Worm (Caenorhabditis elegans) whole organism, late embryonic: Measurements from ENCODE around the gene F15E6.6.

ENCODE experiments used
- C08G9.2 ChIP-seq: sonication (generic microtip); optimal IDR thresholded peaks from 2 replicates; lab custom pipeline; 2016; ENCODE audit warnings: mild to moderate bottlenecking, missing genetic modification characterization, moderate library complexity, missing compliant biosample characterization
- F13H6.1 ChIP-seq: sonication (generic microtip); optimal IDR thresholded peaks from 2 replicates; lab custom pipeline; 2016; ENCODE audit warnings: missing genetic modification characterization, missing compliant biosample characterization
- K02D7.2 ChIP-seq: sonication (generic microtip); optimal IDR thresholded peaks from 2 replicates; lab custom pipeline; 2017; ENCODE audit warnings: mild to moderate bottlenecking, missing genetic modification characterization, missing compliant biosample characterization
- K09A11.1 ChIP-seq: sonication (generic microtip); optimal IDR thresholded peaks from 2 replicates; lab custom pipeline; 2017; ENCODE audit warnings: antibody characterized with exemption, mild to moderate bottlenecking, missing genetic modification characterization, missing compliant biosample characterization; ENCODE audit not compliant: insufficient read depth
- T23F11.4 ChIP-seq: fragments of 200-800 bp; sonication (Bioruptor generic); optimal IDR thresholded peaks from 2 replicates; lab custom pipeline; 2018; ENCODE audit warnings: mild to moderate bottlenecking, missing genetic modification characterization, missing compliant biosample characterization
- Y22D7AL.16 ChIP-seq: sonication (generic microtip); optimal IDR thresholded peaks from 2 replicates; lab custom pipeline; 2016; ENCODE audit warnings: missing genetic modification characterization, missing compliant biosample characterization
- ahr-1 ChIP-seq: sonication (generic microtip); optimal IDR thresholded peaks from 2 replicates; lab custom pipeline; 2016; ENCODE audit warnings: missing genetic modification characterization, missing compliant biosample characterization
- ceh-14 ChIP-seq: sonication (generic microtip); optimal IDR thresholded peaks from 2 replicates; lab custom pipeline; 2016; ENCODE audit warnings: missing genotype, missing genetic modification characterization, missing compliant biosample characterization
- ceh-18 ChIP-seq: sonication (generic microtip); optimal IDR thresholded peaks from 2 replicates; lab custom pipeline; 2016; ENCODE audit warnings: missing genetic modification characterization, missing compliant biosample characterization
- ceh-19 ChIP-seq: fragments of 200-800 bp; sonication (Bioruptor generic); optimal IDR thresholded peaks from 2 replicates; lab custom pipeline; 2018; ENCODE audit warnings: mild to moderate bottlenecking, missing genetic modification characterization, missing compliant biosample characterization
- ceh-2 ChIP-seq: sonication (generic microtip); optimal IDR thresholded peaks from 2 replicates; lab custom pipeline; 2016; ENCODE audit warnings: missing genotype, missing genetic modification characterization, missing compliant biosample characterization
- ceh-22 ChIP-seq: sonication (generic microtip); optimal IDR thresholded peaks from 2 replicates; lab custom pipeline; 2017; ENCODE audit warnings: missing biosample characterization, missing genetic modification characterization
- ceh-31 ChIP-seq: sonication (generic microtip); optimal IDR thresholded peaks from 2 replicates; lab custom pipeline; 2016; ENCODE audit warnings: missing genetic modification characterization, missing compliant biosample characterization
- ceh-34 ChIP-seq: sonication (generic microtip); optimal IDR thresholded peaks from 2 replicates; lab custom pipeline; 2016; ENCODE audit warnings: mild to moderate bottlenecking, missing genetic modification characterization, missing compliant biosample characterization
- ceh-45 ChIP-seq: fragments of 200-800 bp; sonication (Bioruptor generic); IDR thresholded peaks from 2 replicates; pipeline ENCODE4 v1.3.6; 2022; ENCODE audit warnings: missing genetic modification reagents, missing genetic modification characterization, missing compliant biosample characterization
- che-1 ChIP-seq: sonication (generic microtip); optimal IDR thresholded peaks from 2 replicates; lab custom pipeline; 2016; ENCODE audit warnings: mild to moderate bottlenecking, missing genetic modification characterization, missing compliant biosample characterization
- dmd-4 ChIP-seq: sonication (generic microtip); optimal IDR thresholded peaks from 2 replicates; lab custom pipeline; 2016; ENCODE audit warnings: borderline replicate concordance, missing genetic modification characterization, missing compliant biosample characterization
- elt-4 ChIP-seq: sonication (generic microtip); optimal IDR thresholded peaks from 2 replicates; lab custom pipeline; 2016; ENCODE audit warnings: missing genetic modification characterization, missing compliant biosample characterization
- ets-4 ChIP-seq: sonication (generic microtip); optimal IDR thresholded peaks from 2 replicates; lab custom pipeline; 2016; ENCODE audit warnings: missing genetic modification characterization, missing compliant biosample characterization
- fkh-6 ChIP-seq: sonication (generic microtip); optimal IDR thresholded peaks from 2 replicates; lab custom pipeline; 2016; ENCODE audit warnings: missing genetic modification characterization, missing compliant biosample characterization
- hlh-13 ChIP-seq: fragments of 200-800 bp; sonication (Bioruptor generic); optimal IDR thresholded peaks from 2 replicates; lab custom pipeline; 2018; ENCODE audit warnings: mild to moderate bottlenecking, missing genetic modification characterization, missing compliant biosample characterization
- hlh-30 ChIP-seq: sonication (generic microtip); optimal IDR thresholded peaks from 2 replicates; lab custom pipeline; 2017; ENCODE audit warnings: antibody characterized with exemption, missing genetic modification characterization, missing compliant biosample characterization; ENCODE audit not compliant: insufficient read depth
- hlh-6 ChIP-seq: sonication (generic microtip); optimal IDR thresholded peaks from 2 replicates; lab custom pipeline; 2016; ENCODE audit warnings: missing genotype, missing genetic modification characterization, missing compliant biosample characterization
- lim-6 ChIP-seq: sonication (generic microtip); optimal IDR thresholded peaks from 2 replicates; lab custom pipeline; 2016; ENCODE audit warnings: missing genetic modification characterization, missing compliant biosample characterization
- lin-11 ChIP-seq: fragments of 200-800 bp; sonication (Bioruptor generic); optimal IDR thresholded peaks from 2 replicates; lab custom pipeline; 2018; ENCODE audit warnings: mild to moderate bottlenecking, missing genetic modification characterization, missing compliant biosample characterization
- mec-3 ChIP-seq: sonication (generic microtip); optimal IDR thresholded peaks from 2 replicates; lab custom pipeline; 2016; ENCODE audit warnings: borderline replicate concordance, missing genetic modification characterization, missing compliant biosample characterization
- nfya-1 ChIP-seq: sonication (generic microtip); optimal IDR thresholded peaks from 2 replicates; lab custom pipeline; 2017; ENCODE audit warnings: missing genetic modification characterization, mild to moderate bottlenecking, missing compliant biosample characterization, antibody characterized with exemption, moderate library complexity
- nhr-11 ChIP-seq: fragments of 150-350 bp; optimal IDR thresholded peaks from 2 replicates; lab custom pipeline; 2014; ENCODE audit warnings: missing biosample characterization, missing genetic modification characterization
- pag-3 ChIP-seq: sonication (generic microtip); optimal IDR thresholded peaks from 2 replicates; lab custom pipeline; 2016; ENCODE audit warnings: missing compliant biosample characterization, missing genetic modification characterization, borderline replicate concordance
- pha-2 ChIP-seq: sonication (generic microtip); optimal IDR thresholded peaks from 2 replicates; lab custom pipeline; 2017; ENCODE audit warnings: mild to moderate bottlenecking, missing genetic modification characterization, missing compliant biosample characterization
- pros-1 ChIP-seq: fragments of 150-350 bp; optimal IDR thresholded peaks from 2 replicates; lab custom pipeline; 2014; ENCODE audit warnings: missing biosample characterization, missing genetic modification reagents, missing genetic modification characterization
- ref-2 ChIP-seq: sonication (generic microtip); optimal IDR thresholded peaks from 2 replicates; lab custom pipeline; 2016; ENCODE audit warnings: missing genetic modification characterization, missing compliant biosample characterization
- rnt-1 ChIP-seq: sonication (generic microtip); optimal IDR thresholded peaks from 2 replicates; lab custom pipeline; 2016; ENCODE audit warnings: missing genetic modification characterization, missing compliant biosample characterization
- sdc-2 ChIP-seq: sonication (generic microtip); optimal IDR thresholded peaks from 2 replicates; lab custom pipeline; 2016; ENCODE audit warnings: missing genotype, missing genetic modification characterization, missing compliant biosample characterization
- sox-2 ChIP-seq: fragments of 200-800 bp; sonication (Bioruptor generic); IDR thresholded peaks from 2 replicates; pipeline ENCODE4 v1.3.6; 2022; ENCODE audit warnings: missing genetic modification reagents, missing genetic modification characterization, missing compliant biosample characterization
- syd-9 ChIP-seq: sonication (generic microtip); optimal IDR thresholded peaks from 2 replicates; lab custom pipeline; 2016; ENCODE audit warnings: mild to moderate bottlenecking, missing genetic modification characterization, moderate library complexity, missing compliant biosample characterization
- tbx-7 ChIP-seq: sonication (generic microtip); optimal IDR thresholded peaks from 2 replicates; lab custom pipeline; 2016; ENCODE audit warnings: missing genotype, missing genetic modification characterization, missing compliant biosample characterization
- unc-42 ChIP-seq: sonication (generic microtip); optimal IDR thresholded peaks from 2 replicates; lab custom pipeline; 2016; ENCODE audit warnings: missing genotype, missing genetic modification characterization, missing compliant biosample characterization
- unc-86 ChIP-seq: sonication (generic microtip); optimal IDR thresholded peaks from 2 replicates; lab custom pipeline; 2016; ENCODE audit warnings: missing genetic modification characterization, missing compliant biosample characterization
- zip-5 ChIP-seq: sonication (generic microtip); optimal IDR thresholded peaks from 2 replicates; lab custom pipeline; 2016; ENCODE audit warnings: missing genetic modification characterization, missing compliant biosample characterization
- ztf-16 ChIP-seq: sonication (generic microtip); optimal IDR thresholded peaks from 2 replicates; lab custom pipeline; 2017; ENCODE audit warnings: missing genetic modification characterization, missing compliant biosample characterization

F15E6.6 gene

ce11 chrIV:4247770-4248169 is 36.1 kb downstream of the F15E6.6 start, which contains the start of gene ama-1:
ama-1 (plus strand) TSS chrIV:4248070.
- TF ChIP-seq pha-2 (tag; lab: Kevin White, UChicago) (peak; percentile 43), sox-2 (GFP tag; lab: Robert Waterston, UW) (no peak), ceh-22 (no peak)

ce11 chrIV:4247334-4247733 is 36.6 kb downstream of the F15E6.6 start:
- no peak for TF ChIP-seq hlh-30
- no peak for TF ChIP-seq lin-11 (tag; lab: Kevin White, UChicago)
- no peak for TF ChIP-seq nhr-11 (tag; lab: Kevin White, UChicago)
- peak; percentile 22 for TF ChIP-seq unc-42
- TF ChIP-seq pha-2 (tag; lab: Kevin White, UChicago), result no peak
- no peak for TF ChIP-seq pros-1 (tag; lab: Kevin White, UChicago)

ce11 chrIV:4246493-4246892 is 37.4 kb downstream of the F15E6.6 start, which contains the start of gene ttr-20:
ttr-20 (plus strand) TSS chrIV:4246793.
- TF ChIP-seq tbx-7 (tag; lab: Kevin White, UChicago) (no peak), K02D7.2 (no peak), K09A11.1 (tag; lab: Kevin White, UChicago) (no peak), pag-3 (tag; lab: Kevin White, UChicago) (no peak), rnt-1 (tag; lab: Kevin White, UChicago) (no peak), elt-4 (tag; lab: Kevin White, UChicago) (no peak), dmd-4 (tag; lab: Kevin White, UChicago) (no peak), ceh-22 (no peak), ceh-2 (no peak), nfya-1 (tag; lab: Kevin White, UChicago) (no peak), ceh-18 (tag; lab: Kevin White, UChicago) (no peak), sdc-2 (tag; lab: Kevin White, UChicago) (no peak), nhr-11 (tag; lab: Kevin White, UChicago) (no peak), mec-3 (tag; lab: Kevin White, UChicago) (no peak), ceh-31 (no peak), ets-4 (tag; lab: Kevin White, UChicago) (no peak), F13H6.1 (tag; lab: Kevin White, UChicago) (no peak), T23F11.4 (no peak), ztf-16 (tag; lab: Kevin White, UChicago) (no peak)

DNA sequence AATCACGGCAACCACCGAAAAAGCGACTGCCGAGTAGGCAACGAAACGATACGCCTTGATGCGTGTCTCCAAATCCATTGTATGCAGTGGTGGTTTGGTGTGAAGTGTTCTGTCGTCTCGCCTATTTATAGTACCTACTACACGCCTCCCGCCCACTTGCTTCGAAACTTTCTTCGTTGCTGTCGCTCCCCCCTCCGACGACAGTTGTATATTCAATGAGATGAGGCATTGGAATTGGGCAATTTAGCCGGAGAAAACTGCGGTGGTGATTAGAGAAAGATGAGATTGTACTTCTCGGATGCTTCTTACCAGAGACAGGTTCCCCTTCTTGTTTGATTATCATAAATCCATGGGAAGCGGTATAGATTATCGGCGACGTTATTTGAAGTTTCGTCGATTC is 39.4 kb downstream of the F15E6.6 start, which contains the start of gene col-34:
col-34 (minus strand) TSS at position 101 of the 400 bp plus-strand sequence.
- TF ChIP-seq T23F11.4 (no peak), hlh-6 (tag; lab: Kevin White, UChicago) (no peak), unc-86 (tag; lab: Kevin White, UChicago) (no peak), ceh-19 (GFP tag; lab: Kevin White, UChicago) (no peak), ceh-31 (no peak), F13H6.1 (tag; lab: Kevin White, UChicago) (no peak), rnt-1 (tag; lab: Kevin White, UChicago) (no peak), pha-2 (tag; lab: Kevin White, UChicago) (no peak), ceh-14 (tag; lab: Kevin White, UChicago) (no peak)
- TF ChIP-seq, all 69 proteins: peak for 0

DNA sequence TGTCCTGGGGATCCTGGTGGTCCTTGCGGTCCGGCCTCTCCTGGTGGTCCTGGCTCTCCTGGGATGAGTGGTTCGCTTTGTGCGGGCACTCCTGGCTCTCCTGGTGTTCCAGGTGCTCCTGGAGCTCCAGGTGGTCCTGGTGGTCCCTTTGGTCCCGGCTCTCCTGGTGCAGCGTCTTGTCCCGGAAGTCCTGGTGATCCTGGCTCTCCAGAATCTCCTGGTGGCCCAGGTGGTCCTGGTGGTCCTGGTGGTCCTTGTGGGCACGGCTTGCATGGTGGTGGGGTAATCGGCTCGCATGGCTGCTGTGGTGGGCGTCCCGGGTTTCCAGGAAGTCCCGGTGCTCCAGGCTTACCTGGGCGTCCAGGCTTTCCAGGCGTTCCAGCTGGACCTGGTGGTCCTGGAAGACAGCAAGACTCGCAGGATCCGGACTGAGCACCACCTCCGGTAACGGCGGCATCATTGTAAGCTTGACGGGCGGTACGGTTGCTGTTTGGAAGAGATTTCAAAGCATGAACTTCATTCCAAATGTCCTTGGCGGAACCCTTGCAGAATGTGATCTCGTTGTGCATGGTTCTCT is 40.0 kb downstream of the F15E6.6 start:
- TF ChIP-seq hlh-6 (tag; lab: Kevin White, UChicago) (peak; percentile 18), hlh-30 (no peak), sdc-2 (tag; lab: Kevin White, UChicago) (peak; percentile 20), dmd-4 (tag; lab: Kevin White, UChicago) (peak; percentile 95)

DNA sequence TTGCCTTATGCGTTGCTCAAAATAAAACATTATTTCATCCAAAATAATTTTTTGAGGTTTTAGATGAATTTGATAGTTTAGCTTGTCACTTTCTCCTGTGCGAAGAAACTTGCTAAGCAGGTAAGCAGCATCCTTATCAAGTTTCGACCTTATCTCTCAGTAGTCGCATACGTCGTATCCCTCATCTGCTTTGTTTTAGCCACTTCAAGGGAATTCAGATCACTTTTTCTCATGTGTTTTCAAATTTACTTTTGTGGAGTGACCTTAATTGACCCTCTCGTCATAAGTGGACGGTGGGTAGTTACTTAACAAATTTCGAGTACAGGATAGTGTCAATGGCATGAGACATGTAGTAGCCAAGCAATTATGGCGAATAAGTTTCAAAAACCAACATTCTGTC is 47.2 kb downstream of the F15E6.6 start:
- TF ChIP-seq hlh-13 (GFP tag; lab: Kevin White, UChicago) (no peak), Y22D7AL.16 (tag; lab: Kevin White, UChicago) (no peak), ceh-45 (no peak), ceh-14 (tag; lab: Kevin White, UChicago) (no peak), zip-5 (tag; lab: Kevin White, UChicago) (no peak), hlh-6 (tag; lab: Kevin White, UChicago) (no peak), ahr-1 (tag; lab: Kevin White, UChicago) (no peak), lim-6 (tag; lab: Kevin White, UChicago) (no peak), syd-9 (tag; lab: Kevin White, UChicago) (no peak), fkh-6 (tag; lab: Kevin White, UChicago) (no peak), ceh-34 (tag; lab: Kevin White, UChicago) (no peak), F13H6.1 (tag; lab: Kevin White, UChicago) (no peak), che-1 (no peak), ref-2 (tag; lab: Kevin White, UChicago) (no peak), C08G9.2 (no peak)
